Fruit fly (Drosophila melanogaster) whole organism, adult: ENCODE results near the gene CG45546.

Experiments
- CG12768 ChIP-seq: fragments of 200-800 bp; sonication (Bioruptor generic); optimal IDR thresholded peaks from 2 replicates; lab custom pipeline; 2017; ENCODE audit warnings: missing biosample characterization, missing genetic modification characterization, mild to moderate bottlenecking, moderate library complexity, missing genetic modification reagents
- CG14711 ChIP-seq: fragments of 200-800 bp; sonication (Bioruptor generic); optimal IDR thresholded peaks from 2 replicates; lab custom pipeline; 2018; ENCODE audit warnings: missing biosample characterization, mild to moderate bottlenecking, missing genetic modification characterization, moderate library complexity
- cic ChIP-seq: fragments of 200-800 bp; sonication (Bioruptor generic); optimal IDR thresholded peaks from 2 replicates; lab custom pipeline; 2017; ENCODE audit warnings: missing biosample characterization, mild to moderate bottlenecking, missing genetic modification characterization, moderate library complexity
- pad ChIP-seq: fragments of 200-800 bp; sonication (Bioruptor generic); optimal IDR thresholded peaks from 3 replicates; lab custom pipeline; 2017; ENCODE audit warnings: missing biosample characterization, missing genetic modification characterization, mild to moderate bottlenecking, moderate library complexity, missing genetic modification reagents

DNA sequence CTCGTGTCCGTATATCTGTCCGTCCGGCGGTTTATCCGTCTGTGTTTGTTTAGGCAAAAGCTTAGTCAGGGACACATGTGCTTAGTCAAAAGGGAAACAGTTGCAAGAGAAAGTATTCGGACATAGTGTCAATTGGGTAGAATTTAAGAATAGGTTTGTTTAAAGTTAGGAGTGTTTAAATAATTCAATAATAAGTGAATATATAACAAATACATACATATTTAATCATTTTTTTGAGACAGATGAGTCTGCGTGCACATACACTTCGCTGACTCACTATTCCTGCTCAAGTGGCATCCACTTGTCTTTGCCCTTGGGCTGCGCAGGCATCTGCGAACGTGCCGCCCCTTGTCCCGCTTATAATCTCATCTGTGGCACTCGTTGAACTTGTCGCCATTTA is 40.5 kb upstream of the CG45546 start:
- TF ChIP-seq CG14711 (tag; lab: Kevin White, UChicago) = no peak
- no peak for TF ChIP-seq pad (GFP tag; lab: Kevin White, UChicago)
- no peak for TF ChIP-seq CG12768 (GFP tag; lab: Kevin White, UChicago)
- no peak for TF ChIP-seq cic (GFP tag; lab: Kevin White, UChicago)
